Worm (Caenorhabditis elegans) whole organism, young adult: Measurements from ENCODE around the gene pals-17.

Experiments used
- F10E7.11 ChIP-seq: sonication (generic microtip); optimal IDR thresholded peaks from 2 replicates; lab custom pipeline; 2017; ENCODE audit warnings: mild to moderate bottlenecking, missing genetic modification characterization, moderate library complexity, missing compliant biosample characterization
- F49E8.2 ChIP-seq: sonication (generic microtip); optimal IDR thresholded peaks from 3 replicates; lab custom pipeline; 2017; ENCODE audit warnings: missing genetic modification characterization, mild to moderate bottlenecking, missing compliant biosample characterization, antibody characterized with exemption, moderate library complexity; ENCODE audit not compliant: insufficient read depth
- F52B5.7 ChIP-seq: sonication (generic microtip); optimal IDR thresholded peaks from 2 replicates; lab custom pipeline; 2016; ENCODE audit warnings: mild to moderate bottlenecking, missing genetic modification characterization, missing compliant biosample characterization
- T07F8.4 ChIP-seq: sonication (generic microtip); optimal IDR thresholded peaks from 2 replicates; lab custom pipeline; 2016; ENCODE audit warnings: mild to moderate bottlenecking, missing genetic modification characterization, moderate library complexity, missing compliant biosample characterization
- Y53F4B.3 ChIP-seq: fragments of 200-800 bp; sonication (Bioruptor generic); IDR thresholded peaks from 2 replicates; pipeline ENCODE4 v1.3.6; 2022; ENCODE audit warnings: missing genetic modification reagents, missing genetic modification characterization, missing compliant biosample characterization
- Y56A3A.18 ChIP-seq: fragments of 200-800 bp; sonication (Bioruptor generic); IDR thresholded peaks from 2 replicates; pipeline ENCODE4 v1.3.6; 2022; ENCODE audit warnings: missing genetic modification reagents, missing genetic modification characterization, missing compliant biosample characterization
- Y79H2A.3 ChIP-seq: fragments of 200-800 bp; sonication (Bioruptor generic); conservative IDR thresholded peaks from 2 replicates; pipeline ENCODE4 v1.3.6; 2022; ENCODE audit warnings: missing genetic modification reagents, missing genetic modification characterization, missing compliant biosample characterization
- ZK185.1 ChIP-seq: sonication (generic microtip); optimal IDR thresholded peaks from 2 replicates; lab custom pipeline; 2016; ENCODE audit warnings: mild to moderate bottlenecking, missing genetic modification characterization, missing compliant biosample characterization; ENCODE audit not compliant: poor library complexity, severe bottlenecking
- akir-1 ChIP-seq: fragments of 200-800 bp; sonication (Bioruptor generic); optimal IDR thresholded peaks from 2 replicates; lab custom pipeline; 2018; ENCODE audit warnings: mild to moderate bottlenecking, missing genetic modification characterization, moderate library complexity, missing compliant biosample characterization
- atf-7 ChIP-seq: sonication (generic microtip); optimal IDR thresholded peaks from 2 replicates; lab custom pipeline; 2017; ENCODE audit warnings: mild to moderate bottlenecking, missing genetic modification characterization, missing compliant biosample characterization
- attf-3 ChIP-seq: fragments of 200-800 bp; sonication (Bioruptor generic); conservative IDR thresholded peaks from 2 replicates; pipeline ENCODE4 v1.3.6; 2022; ENCODE audit warnings: missing genetic modification reagents, missing genetic modification characterization, missing compliant biosample characterization
- attf-5 ChIP-seq: fragments of 200-800 bp; sonication (Bioruptor generic); optimal IDR thresholded peaks from 2 replicates; lab custom pipeline; 2018; ENCODE audit warnings: mild to moderate bottlenecking, missing genetic modification characterization, missing compliant biosample characterization
- bed-1 ChIP-seq: fragments of 200-800 bp; sonication (Bioruptor generic); IDR thresholded peaks from 2 replicates; pipeline ENCODE4 v1.3.6; 2022; ENCODE audit warnings: missing genetic modification reagents, missing genetic modification characterization, missing compliant biosample characterization
- ceh-58 ChIP-seq: fragments of 200-800 bp; sonication (Bioruptor generic); IDR thresholded peaks from 2 replicates; pipeline ENCODE4 v1.3.6; 2022; ENCODE audit warnings: missing genetic modification characterization, missing compliant biosample characterization
- ceh-79 ChIP-seq: sonication (generic microtip); optimal IDR thresholded peaks from 2 replicates; lab custom pipeline; 2017; ENCODE audit warnings: mild to moderate bottlenecking, missing genetic modification characterization, missing compliant biosample characterization
- dox-1 ChIP-seq: fragments of 200-800 bp; sonication (Bioruptor generic); IDR thresholded peaks from 2 replicates; pipeline ENCODE4 v1.3.6; 2022; ENCODE audit warnings: missing genetic modification reagents, missing genetic modification characterization, missing compliant biosample characterization
- dpl-1 ChIP-seq: fragments of 150-350 bp; optimal IDR thresholded peaks from 2 replicates; lab custom pipeline; 2014; ENCODE audit warnings: missing biosample characterization, missing genetic modification reagents, missing genetic modification characterization
- efl-1 ChIP-seq: fragments of 150-350 bp; optimal IDR thresholded peaks from 2 replicates; lab custom pipeline; 2014; ENCODE audit warnings: missing biosample characterization, missing genetic modification reagents, missing genetic modification characterization
- fkh-3 ChIP-seq: sonication (generic microtip); optimal IDR thresholded peaks from 2 replicates; lab custom pipeline; 2016; ENCODE audit warnings: mild to moderate bottlenecking, missing genetic modification characterization, missing compliant biosample characterization
- hlh-26 ChIP-seq: fragments of 200-800 bp; sonication (Bioruptor generic); conservative IDR thresholded peaks from 2 replicates; pipeline ENCODE4 v1.3.6; 2022; ENCODE audit warnings: missing genetic modification reagents, missing genetic modification characterization, missing compliant biosample characterization
- hsf-1 ChIP-seq: fragments of 200-800 bp; sonication (Bioruptor generic); IDR thresholded peaks from 2 replicates; pipeline ENCODE4 v1.3.6; 2022; ENCODE audit warnings: missing genetic modification reagents, missing genetic modification characterization, missing compliant biosample characterization
- lsl-1 ChIP-seq: fragments of 200-800 bp; sonication (Bioruptor generic); optimal IDR thresholded peaks from 2 replicates; lab custom pipeline; 2018; ENCODE audit warnings: mild to moderate bottlenecking, missing genetic modification characterization, moderate library complexity, missing compliant biosample characterization
- madf-3 ChIP-seq: fragments of 200-800 bp; sonication (Bioruptor generic); IDR thresholded peaks from 2 replicates; pipeline ENCODE4 v1.3.6; 2022; ENCODE audit warnings: missing genetic modification reagents, missing genetic modification characterization, missing compliant biosample characterization
- nfya-2 ChIP-seq: fragments of 200-800 bp; sonication (Bioruptor generic); IDR thresholded peaks from 2 replicates; pipeline ENCODE4 v1.3.6; 2022; ENCODE audit warnings: missing genetic modification reagents, missing genetic modification characterization, missing compliant biosample characterization
- rcor-1 ChIP-seq: fragments of 200-800 bp; sonication (Bioruptor generic); IDR thresholded peaks from 2 replicates; pipeline ENCODE4 v1.3.6; 2022; ENCODE audit warnings: missing genetic modification reagents, missing genetic modification characterization, missing compliant biosample characterization
- repo-1 ChIP-seq: sonication (generic microtip); optimal IDR thresholded peaks from 2 replicates; lab custom pipeline; 2017; ENCODE audit warnings: mild to moderate bottlenecking, missing genetic modification characterization, missing compliant biosample characterization
- rpc-1 ChIP-seq, 2 experiments: fragments of 150-350 bp in 1 of 2; sonication (generic microtip) in 1 of 2; optimal IDR thresholded peaks; 2 replicates each; lab custom pipeline; 2014 to 2018; ENCODE audit warnings: missing biosample characterization in 1 of 2, missing genetic modification characterization in 1 of 2, missing genetic modification reagents in 1 of 2, missing genotype in 1 of 2
- sea-2 ChIP-seq: fragments of 200-800 bp; sonication (Bioruptor generic); IDR thresholded peaks from 2 replicates; pipeline ENCODE4 v1.3.6; 2022; ENCODE audit warnings: missing genetic modification characterization, missing compliant biosample characterization
- snpc-1.1 ChIP-seq: sonication (generic microtip); optimal IDR thresholded peaks from 2 replicates; lab custom pipeline; 2017; ENCODE audit warnings: missing genetic modification characterization, mild to moderate bottlenecking, missing compliant biosample characterization, antibody characterized with exemption, moderate library complexity, missing genotype, missing genetic modification reagents; ENCODE audit not compliant: insufficient read depth
- snpc-3.4 ChIP-seq: sonication (generic microtip); optimal IDR thresholded peaks from 2 replicates; lab custom pipeline; 2017; ENCODE audit warnings: missing genetic modification characterization, mild to moderate bottlenecking, missing compliant biosample characterization, antibody characterized with exemption, moderate library complexity, missing genotype, missing genetic modification reagents
- unc-130 ChIP-seq: sonication (generic microtip); optimal IDR thresholded peaks from 2 replicates; lab custom pipeline; 2016; ENCODE audit warnings: missing genetic modification reagents, missing genetic modification characterization, missing compliant biosample characterization
- unc-62 ChIP-seq: fragments of 150-350 bp; optimal IDR thresholded peaks from 2 replicates; lab custom pipeline; 2014; ENCODE audit warnings: missing biosample characterization, missing genetic modification reagents, missing genetic modification characterization
- zfh-2 ChIP-seq: fragments of 200-800 bp; sonication (Bioruptor generic); conservative IDR thresholded peaks from 2 replicates; pipeline ENCODE4 v1.3.6; 2022; ENCODE audit warnings: missing genetic modification reagents, missing genetic modification characterization, missing compliant biosample characterization
- ztf-22 ChIP-seq: fragments of 200-800 bp; sonication (Bioruptor generic); optimal IDR thresholded peaks from 2 replicates; lab custom pipeline; 2018; ENCODE audit warnings: mild to moderate bottlenecking, missing genetic modification characterization, moderate library complexity, missing compliant biosample characterization

pals-17 gene

DNA sequence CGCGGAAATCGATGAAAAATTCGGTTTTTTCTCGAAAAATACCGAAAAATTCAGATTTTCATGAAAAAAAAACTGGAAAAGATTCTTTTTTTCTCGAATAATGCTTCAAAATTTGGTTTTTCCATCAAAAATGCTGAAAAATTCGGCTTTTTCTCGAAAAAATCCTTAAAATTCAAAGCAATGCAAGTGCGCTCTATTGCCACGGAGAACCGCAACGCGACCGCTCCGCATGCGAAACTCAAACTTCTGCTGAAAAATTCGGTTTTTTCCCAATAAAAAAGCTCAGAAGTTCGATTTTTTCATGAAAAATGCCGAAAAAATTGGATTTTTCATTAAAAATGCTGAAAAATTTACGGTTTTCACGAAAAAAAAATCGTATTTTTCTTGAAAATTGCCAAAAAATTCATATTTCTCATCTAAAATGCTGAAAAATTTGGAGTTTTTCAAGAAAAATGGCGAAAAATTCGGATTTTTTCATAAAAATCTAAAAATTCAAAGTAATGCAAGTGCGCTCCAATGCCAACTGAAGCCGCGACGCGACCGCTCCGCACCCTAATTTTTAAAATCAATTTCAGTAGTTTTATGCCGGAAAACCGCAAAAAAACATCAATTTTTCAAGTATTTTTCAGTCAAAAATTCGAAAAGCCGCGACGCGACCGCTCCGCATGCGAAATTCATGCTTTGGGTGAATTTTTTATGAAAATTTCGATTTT is 21.6 kb upstream of the pals-17 start (continued):
- TF ChIP-seq Y56A3A.18 (GFP tag; lab: Robert Waterston, UW): no peak
- no peak for TF ChIP-seq ztf-22
- TF ChIP-seq F10E7.11 (tag; lab: Kevin White, UChicago): no peak
- peak; percentile 23 for TF ChIP-seq efl-1 (GFP tag; lab: Kevin White, UChicago)
- no peak for TF ChIP-seq rcor-1 (GFP tag; lab: Robert Waterston, UW)
- TF ChIP-seq repo-1 (tag; lab: Kevin White, UChicago): no peak
- no peak for TF ChIP-seq hsf-1 (GFP tag; lab: Robert Waterston, UW)
- no peak for TF ChIP-seq rpc-1 (optimal IDR thresholded peaks at IDR 0.05; lab: Kevin White, UChicago)
- no peak for TF ChIP-seq rpc-1 (tag; optimal IDR thresholded peaks at IDR 0.05; lab: Kevin White, UChicago)
- TF ChIP-seq unc-62 (GFP tag; lab: Kevin White, UChicago): no peak
- no peak for TF ChIP-seq zfh-2 (GFP tag; lab: Robert Waterston, UW)
- no peak for TF ChIP-seq attf-3
- TF ChIP-seq bed-1: no peak
- no peak for TF ChIP-seq attf-5 (GFP tag; lab: Kevin White, UChicago)
- TF ChIP-seq dox-1 (GFP tag; lab: Robert Waterston, UW): 0 out of 2 replicates have a peak, but pooled peaks have one; percentile 10
- TF ChIP-seq dpl-1 (GFP tag; lab: Kevin White, UChicago): no peak
- no peak for TF ChIP-seq ZK185.1
- no peak for TF ChIP-seq snpc-1.1 (tag; lab: Kevin White, UChicago)
- TF ChIP-seq ceh-58 (GFP tag; lab: Robert Waterston, UW): no peak
- TF ChIP-seq Y79H2A.3 (GFP tag; lab: Robert Waterston, UW): no peak
- no peak for TF ChIP-seq sea-2 (GFP tag; lab: Robert Waterston, UW)
- no peak for TF ChIP-seq ceh-79 (tag; lab: Kevin White, UChicago)
- TF ChIP-seq hlh-26 (GFP tag; lab: Robert Waterston, UW): no peak
- no peak for TF ChIP-seq akir-1 (GFP tag; lab: Kevin White, UChicago)
- no peak for TF ChIP-seq T07F8.4 (tag; lab: Kevin White, UChicago)
- no peak for TF ChIP-seq atf-7 (tag; lab: Kevin White, UChicago)
- peak; percentile 41 for TF ChIP-seq lsl-1 (GFP tag; lab: Kevin White, UChicago)
- TF ChIP-seq Y53F4B.3 (GFP tag; lab: Robert Waterston, UW): no peak
- no peak for TF ChIP-seq F52B5.7 (tag; lab: Kevin White, UChicago)
- TF ChIP-seq unc-130 (GFP tag; lab: Kevin White, UChicago): no peak
- no peak for TF ChIP-seq F49E8.2 (tag; lab: Kevin White, UChicago)
- no peak for TF ChIP-seq fkh-3

DNA sequence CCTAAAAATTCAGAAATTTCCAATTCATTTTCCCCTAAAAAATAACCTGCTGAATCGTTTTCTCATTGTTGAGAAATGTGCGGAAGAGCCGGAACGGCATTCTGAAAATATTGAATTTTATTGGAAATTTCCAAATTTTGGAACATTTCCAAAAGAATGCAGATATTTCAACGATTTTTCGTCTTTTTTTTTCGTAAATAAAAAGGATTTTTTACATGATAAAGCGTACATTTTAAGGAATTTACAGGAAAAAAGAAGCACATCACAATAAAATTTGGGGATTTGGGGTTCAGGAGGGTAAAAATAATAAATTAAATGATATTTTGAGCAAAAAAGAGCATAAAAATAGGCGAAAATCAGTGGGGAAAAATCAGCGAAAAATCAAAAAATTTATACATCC is 17.5 kb upstream of the pals-17 start, which contains the start of gene Y82E9BR.22:
Gene Y82E9BR.22 (minus strand): TSS at position 101 of the 400 bp plus-strand sequence.
- TF ChIP-seq snpc-3.4 (tag; lab: Kevin White, UChicago): no peak
- no peak for TF ChIP-seq zfh-2 (GFP tag; lab: Robert Waterston, UW)
- TF ChIP-seq madf-3: 0 out of 2 replicates have a peak, but pooled peaks have one; percentile 51

DNA sequence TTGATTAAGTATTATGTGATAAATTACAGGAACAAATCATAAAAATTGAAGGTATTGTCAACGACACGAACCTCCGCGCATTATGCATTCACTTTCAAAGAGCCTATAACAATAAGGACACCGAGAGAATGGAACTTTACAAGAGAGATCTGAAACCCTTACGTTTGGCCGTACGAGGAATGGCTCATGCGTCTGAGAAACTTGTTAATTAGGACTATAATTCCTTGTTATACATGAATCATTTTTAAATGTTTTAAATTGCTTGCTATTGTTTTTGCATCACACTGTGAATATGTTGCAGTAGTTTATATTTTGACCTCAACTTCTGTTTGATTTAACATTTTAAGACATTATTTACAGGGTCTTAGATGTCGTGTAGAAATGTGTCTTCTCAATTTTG is 11.5 kb upstream of the pals-17 start, which contains the start of gene pals-18:
Gene pals-18 (plus strand): TSS at position 301 of the 400 bp plus-strand sequence.
- TF ChIP-seq nfya-2: no peak
